Worm (Caenorhabditis elegans) whole organism, early embryonic: ENCODE data around the gene ZC262.13.

ENCODE experiments used
- B0310.2 ChIP-seq: sonication (generic microtip); optimal IDR thresholded peaks from 2 replicates; lab custom pipeline; 2016; ENCODE audit warnings: mild to moderate bottlenecking, missing genetic modification characterization, missing compliant biosample characterization
- F13C5.2 ChIP-seq: sonication (generic microtip); optimal IDR thresholded peaks from 2 replicates; lab custom pipeline; 2017; ENCODE audit warnings: mild to moderate bottlenecking, missing genetic modification characterization, inconsistent platforms, missing compliant biosample characterization
- aly-1 ChIP-seq: sonication (generic microtip); optimal IDR thresholded peaks from 2 replicates; lab custom pipeline; 2016; ENCODE audit warnings: missing genetic modification characterization, missing compliant biosample characterization
- ama-1 ChIP-seq: fragments of 150-350 bp; optimal IDR thresholded peaks from 2 replicates; lab custom pipeline; 2014
- ceh-13 ChIP-seq: fragments of 200-800 bp; sonication (Bioruptor generic); optimal IDR thresholded peaks from 2 replicates; lab custom pipeline; 2018; ENCODE audit warnings: mild to moderate bottlenecking, missing genetic modification characterization, missing compliant biosample characterization
- ceh-36 ChIP-seq: sonication (generic microtip); optimal IDR thresholded peaks from 2 replicates; lab custom pipeline; 2016; ENCODE audit warnings: missing genetic modification characterization, inconsistent platforms, missing compliant biosample characterization
- ets-7 ChIP-seq: sonication (generic microtip); optimal IDR thresholded peaks from 2 replicates; lab custom pipeline; 2016; ENCODE audit warnings: missing genotype, missing genetic modification characterization, missing compliant biosample characterization
- flt-1 ChIP-seq: fragments of 200-800 bp; sonication (Bioruptor generic); IDR thresholded peaks from 2 replicates; pipeline ENCODE4 v1.3.6; 2022; ENCODE audit warnings: missing genetic modification characterization, missing compliant biosample characterization
- hmbx-1 ChIP-seq: sonication (generic microtip); optimal IDR thresholded peaks from 2 replicates; lab custom pipeline; 2016; ENCODE audit warnings: mild to moderate bottlenecking, missing genetic modification characterization, missing compliant biosample characterization
- hmg-4 ChIP-seq: fragments of 200-800 bp; sonication (Bioruptor generic); optimal IDR thresholded peaks from 2 replicates; lab custom pipeline; 2018; ENCODE audit warnings: mild to moderate bottlenecking, missing genetic modification characterization, missing compliant biosample characterization
- hnd-1 ChIP-seq: sonication (generic microtip); optimal IDR thresholded peaks from 2 replicates; lab custom pipeline; 2016; ENCODE audit warnings: missing genetic modification characterization, missing compliant biosample characterization
- pes-1 ChIP-seq: fragments of 200-800 bp; sonication (Bioruptor generic); IDR thresholded peaks from 2 replicates; pipeline ENCODE4 v1.3.6; 2022; ENCODE audit warnings: missing genetic modification reagents, missing genetic modification characterization, missing compliant biosample characterization
- scrt-1 ChIP-seq: fragments of 200-800 bp; sonication (Bioruptor generic); IDR thresholded peaks from 2 replicates; pipeline ENCODE4 v1.3.6; 2022; ENCODE audit warnings: missing genetic modification characterization, missing compliant biosample characterization
- sea-1 ChIP-seq: fragments of 200-800 bp; sonication (Bioruptor generic); conservative IDR thresholded peaks from 2 replicates; pipeline ENCODE4 v1.3.6; 2022; ENCODE audit warnings: missing genetic modification characterization, missing compliant biosample characterization
- tbx-11 ChIP-seq: fragments of 200-800 bp; sonication (Bioruptor generic); IDR thresholded peaks from 2 replicates; pipeline ENCODE4 v1.3.6; 2022; ENCODE audit warnings: missing genetic modification characterization, missing compliant biosample characterization
- tbx-37 ChIP-seq: fragments of 200-800 bp; sonication (Bioruptor generic); conservative IDR thresholded peaks from 2 replicates; pipeline ENCODE4 v1.3.6; 2022; ENCODE audit warnings: missing genetic modification reagents, missing genetic modification characterization, missing compliant biosample characterization
- tra-4 ChIP-seq: sonication (generic microtip); optimal IDR thresholded peaks from 2 replicates; lab custom pipeline; 2017; ENCODE audit warnings: missing genetic modification characterization, missing compliant biosample characterization

The ZC262.13 gene

ce11 chrIII:8286003-8286402, 40.0 kb upstream of the ZC262.13 start:
- TF ChIP-seq ets-7 (tag; lab: Kevin White, UChicago) (no peak), ceh-36 (no peak), ama-1 (no peak), tra-4 (tag; lab: Kevin White, UChicago) (no peak), pes-1 (GFP tag; lab: Robert Waterston, UW) (no peak), hnd-1 (tag; lab: Kevin White, UChicago) (no peak), scrt-1 (GFP tag; lab: Robert Waterston, UW) (no peak), ceh-13 (GFP tag; lab: Kevin White, UChicago) (no peak), F13C5.2 (tag; lab: Kevin White, UChicago) (no peak), flt-1 (GFP tag; lab: Robert Waterston, UW) (no peak)

- no peak for TF ChIP-seq ama-1
- no peak for TF ChIP-seq aly-1 (tag; lab: Kevin White, UChicago)
- TF ChIP-seq B0310.2 (tag; lab: Kevin White, UChicago), result no peak
- no peak for TF ChIP-seq hmbx-1 (tag; lab: Kevin White, UChicago)
- no peak for TF ChIP-seq tbx-37 (GFP tag; lab: Robert Waterston, UW)
- TF ChIP-seq tra-4 (tag; lab: Kevin White, UChicago), result no peak
- no peak for TF ChIP-seq hnd-1 (tag; lab: Kevin White, UChicago)
- TF ChIP-seq scrt-1 (GFP tag; lab: Robert Waterston, UW), result no peak
- no peak for TF ChIP-seq tbx-11 (GFP tag; lab: Robert Waterston, UW)
- TF ChIP-seq sea-1, result no peak
- TF ChIP-seq flt-1 (GFP tag; lab: Robert Waterston, UW), result no peak
- TF ChIP-seq ceh-13 (GFP tag; lab: Kevin White, UChicago), result no peak
- TF ChIP-seq hmg-4 (GFP tag; lab: Kevin White, UChicago), result no peak
- no peak for TF ChIP-seq pes-1 (GFP tag; lab: Robert Waterston, UW)
- TF ChIP-seq ets-7 (tag; lab: Kevin White, UChicago), result no peak
- no peak for TF ChIP-seq F13C5.2 (tag; lab: Kevin White, UChicago)
- no peak for TF ChIP-seq ceh-36
Measured at ce11 chrIII:8286824-8287223, 39.2 kb upstream of the ZC262.13 start.

- TF ChIP-seq hmg-4 (GFP tag; lab: Kevin White, UChicago), result peak; percentile 38
- no peak for TF ChIP-seq ceh-36
- TF ChIP-seq tbx-37 (GFP tag; lab: Robert Waterston, UW), result no peak
- TF ChIP-seq flt-1 (GFP tag; lab: Robert Waterston, UW), result no peak
- no peak for TF ChIP-seq B0310.2 (tag; lab: Kevin White, UChicago)
- TF ChIP-seq pes-1 (GFP tag; lab: Robert Waterston, UW), result no peak
- no peak for TF ChIP-seq ets-7 (tag; lab: Kevin White, UChicago)
Measured at ce11 chrIII:8287519-8287918, 38.5 kb upstream of the ZC262.13 start.

ce11 chrIII:8289181-8289580, 36.8 kb upstream of the ZC262.13 start:
- TF ChIP-seq hnd-1 (tag; lab: Kevin White, UChicago), result no peak
- no peak for TF ChIP-seq B0310.2 (tag; lab: Kevin White, UChicago)
- no peak for TF ChIP-seq sea-1
- TF ChIP-seq scrt-1 (GFP tag; lab: Robert Waterston, UW), result no peak
- no peak for TF ChIP-seq ceh-13 (GFP tag; lab: Kevin White, UChicago)
- no peak for TF ChIP-seq tra-4 (tag; lab: Kevin White, UChicago)
- no peak for TF ChIP-seq F13C5.2 (tag; lab: Kevin White, UChicago)
- no peak for TF ChIP-seq hmbx-1 (tag; lab: Kevin White, UChicago)
- no peak for TF ChIP-seq aly-1 (tag; lab: Kevin White, UChicago)

ce11 chrIII:8291268-8292032, 34.6 kb upstream of the ZC262.13 start:
- TF ChIP-seq B0310.2 (tag; lab: Kevin White, UChicago) (no peak), scrt-1 (GFP tag; lab: Robert Waterston, UW) (no peak), flt-1 (GFP tag; lab: Robert Waterston, UW) (no peak), tbx-37 (GFP tag; lab: Robert Waterston, UW) (no peak), ceh-36 (no peak)

ce11 chrIII:8293260-8293659, 32.8 kb upstream of the ZC262.13 start:
- TF ChIP-seq hnd-1 (tag; lab: Kevin White, UChicago) (no peak), F13C5.2 (tag; lab: Kevin White, UChicago) (no peak), flt-1 (GFP tag; lab: Robert Waterston, UW) (no peak), pes-1 (GFP tag; lab: Robert Waterston, UW) (no peak), hmg-4 (GFP tag; lab: Kevin White, UChicago) (no peak), ceh-13 (GFP tag; lab: Kevin White, UChicago) (no peak), aly-1 (tag; lab: Kevin White, UChicago) (no peak), B0310.2 (tag; lab: Kevin White, UChicago) (no peak), scrt-1 (GFP tag; lab: Robert Waterston, UW) (no peak), ets-7 (tag; lab: Kevin White, UChicago) (no peak), tbx-11 (GFP tag; lab: Robert Waterston, UW) (no peak), sea-1 (no peak), ama-1 (no peak), ceh-36 (no peak), tbx-37 (GFP tag; lab: Robert Waterston, UW) (no peak), hmbx-1 (tag; lab: Kevin White, UChicago) (no peak), tra-4 (tag; lab: Kevin White, UChicago) (no peak)

- TF ChIP-seq tra-4 (tag; lab: Kevin White, UChicago) (no peak), ama-1 (no peak), pes-1 (GFP tag; lab: Robert Waterston, UW) (peak; percentile 38; the same call in 1 of the 2 replicates), flt-1 (GFP tag; lab: Robert Waterston, UW) (no peak), scrt-1 (GFP tag; lab: Robert Waterston, UW) (no peak), aly-1 (tag; lab: Kevin White, UChicago) (no peak), hmg-4 (GFP tag; lab: Kevin White, UChicago) (peak; percentile 30), tbx-11 (GFP tag; lab: Robert Waterston, UW) (no peak), F13C5.2 (tag; lab: Kevin White, UChicago) (no peak), sea-1 (no peak), hnd-1 (tag; lab: Kevin White, UChicago) (no peak), ceh-13 (GFP tag; lab: Kevin White, UChicago) (no peak), B0310.2 (tag; lab: Kevin White, UChicago) (no peak), ceh-36 (no peak), ets-7 (tag; lab: Kevin White, UChicago) (peak; percentile 95), hmbx-1 (tag; lab: Kevin White, UChicago) (no peak), tbx-37 (GFP tag; lab: Robert Waterston, UW) (no peak)
Measured at ce11 chrIII:8298216-8298920, 27.6 kb upstream of the ZC262.13 start.
